Worm (Caenorhabditis elegans) whole organism, late embryonic: Measurements from ENCODE around the gene D2023.6.

Experiments
- ama-1 ChIP-seq: fragments of 150-350 bp; optimal IDR thresholded peaks from 2 replicates; lab custom pipeline; 2014
- ceh-22 ChIP-seq: sonication (generic microtip); optimal IDR thresholded peaks from 2 replicates; lab custom pipeline; 2017; ENCODE audit warnings: missing biosample characterization, missing genetic modification characterization
- ceh-31 ChIP-seq: sonication (generic microtip); optimal IDR thresholded peaks from 2 replicates; lab custom pipeline; 2016; ENCODE audit warnings: missing genetic modification characterization, missing compliant biosample characterization
- ceh-9 ChIP-seq: sonication (generic microtip); optimal IDR thresholded peaks from 2 replicates; lab custom pipeline; 2016; ENCODE audit warnings: mild to moderate bottlenecking, missing genetic modification characterization, inconsistent platforms, missing compliant biosample characterization
- ttx-3 ChIP-seq: sonication (generic microtip); optimal IDR thresholded peaks from 2 replicates; lab custom pipeline; 2016; ENCODE audit warnings: missing genetic modification reagents, missing genetic modification characterization, missing compliant biosample characterization
- unc-55 ChIP-seq: sonication (generic microtip); optimal IDR thresholded peaks from 2 replicates; lab custom pipeline; 2017; ENCODE audit warnings: missing biosample characterization, missing genetic modification reagents, missing genetic modification characterization

- no peak for TF ChIP-seq ceh-22
- no peak for TF ChIP-seq ceh-9
- no peak for TF ChIP-seq ceh-31 (tag; lab: Kevin White, UChicago)
- no peak for TF ChIP-seq ttx-3 (tag; lab: Kevin White, UChicago)
- TF ChIP-seq ama-1 (lab: Kevin White, UChicago), result no peak
- no peak for TF ChIP-seq unc-55 (GFP tag; lab: Kevin White, UChicago)
Observed at ce11 chrV:11860375-11860774, 33.2 kb downstream of the D2023.6 start, which contains the start of gene R13H4.5.
